Fruit fly (Drosophila melanogaster): ENCODE results near the gene stac.

The stac gene

DNA sequence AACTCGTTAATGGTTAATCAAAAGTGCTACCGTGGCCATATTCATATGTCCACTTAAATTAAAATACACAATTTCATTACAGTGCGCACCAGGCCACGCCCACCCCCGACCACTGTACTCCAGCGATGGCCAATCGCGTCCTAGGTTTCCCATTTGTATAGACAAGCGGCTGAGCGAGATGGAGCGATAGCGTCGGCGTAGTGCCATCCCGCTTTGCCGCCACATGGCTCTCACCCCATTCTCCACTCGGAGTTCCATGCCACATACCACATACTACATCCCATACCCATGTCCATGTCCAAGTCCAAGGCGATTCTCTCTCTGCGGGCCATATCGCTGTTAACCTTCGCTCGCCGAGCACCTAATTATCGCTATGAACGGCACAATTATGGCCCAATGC lies 24.4 kb downstream of the stac start:
- TF ChIP-seq CTCF (optimal IDR thresholded peaks at IDR 0.05) (peak in 1 of 2 experiments; percentile 30), CG8478 (optimal IDR thresholded peaks at IDR 0.05) (no peak)

DNA sequence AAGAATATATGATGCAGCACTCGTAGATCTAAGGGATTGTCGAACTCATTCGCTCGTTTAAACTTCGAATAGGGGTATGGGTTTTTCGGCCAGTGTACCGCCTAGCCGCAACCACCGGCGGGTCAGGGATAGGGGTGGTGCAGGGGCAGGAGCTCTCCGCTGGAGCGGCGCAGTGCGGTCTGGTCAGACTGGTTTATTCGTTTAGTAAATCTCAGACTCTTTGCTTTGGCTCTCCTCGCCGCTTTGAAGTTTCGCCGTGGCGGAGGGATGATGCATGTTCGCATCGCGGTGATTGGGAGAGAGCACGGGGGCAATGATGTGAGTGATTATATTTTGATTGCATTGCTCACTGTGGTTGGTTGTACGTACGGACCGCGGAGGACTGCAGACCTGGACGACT lies 26.3 kb downstream of the stac start, which contains the start of gene fd96Ca:
fd96Ca (plus strand) TSS at position 337 of the 400 bp plus-strand sequence.
- TF ChIP-seq CTCF (optimal IDR thresholded peaks at IDR 0.05), result no peak
- TF ChIP-seq CG8478 (optimal IDR thresholded peaks at IDR 0.05), result no peak

DNA sequence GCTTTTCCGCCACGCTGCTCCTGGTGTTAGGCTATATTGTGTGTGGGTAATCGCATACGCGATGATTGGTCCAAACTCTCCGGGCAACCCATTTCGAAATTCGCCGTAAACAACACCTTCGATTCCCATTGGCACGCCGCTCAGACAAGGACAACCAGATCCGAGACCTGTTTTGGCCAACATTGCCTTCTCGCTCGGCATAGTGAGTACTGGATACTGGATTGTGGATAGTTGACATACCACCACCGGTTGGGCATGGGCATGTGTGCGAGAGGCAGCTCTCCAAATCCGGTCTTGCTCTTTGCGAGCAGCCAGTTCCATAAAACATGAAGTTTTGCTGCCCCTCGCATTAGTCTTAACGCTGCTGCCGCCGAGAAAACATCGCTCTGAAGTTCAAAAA lies 38.6 kb downstream of the stac start, which contains the start of gene fd96Cb:
fd96Cb (plus strand) TSS at position 374 of the 400 bp plus-strand sequence.
- no peak for TF ChIP-seq CG8478 (optimal IDR thresholded peaks at IDR 0.05)
- no peak for TF ChIP-seq CTCF (optimal IDR thresholded peaks at IDR 0.05)

DNA sequence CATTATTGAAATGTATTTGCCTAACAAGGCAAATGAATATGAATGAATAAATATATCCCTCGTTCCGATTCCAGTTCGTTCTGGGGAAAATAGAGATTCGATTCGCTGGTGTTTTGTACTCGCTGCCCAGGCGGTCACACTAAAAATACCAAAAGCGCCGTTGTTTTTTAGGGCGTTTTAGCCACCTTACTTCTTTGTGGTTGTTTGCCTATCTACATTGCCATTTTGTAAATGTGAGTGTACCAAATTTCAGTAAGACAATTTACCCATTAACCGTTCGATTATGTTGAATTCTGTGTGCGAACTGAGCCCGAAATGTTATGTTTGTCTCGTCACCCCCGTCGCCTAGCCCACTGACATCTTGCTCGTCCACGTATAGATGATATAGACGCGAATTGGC lies 41.4 kb downstream of the stac start, which contains the start of the genes CG33095 and CG33096:
CG33095 (plus strand) TSS at position 187 of the 400 bp plus-strand sequence.
CG33096 (plus strand) TSS at position 187 of the 400 bp plus-strand sequence.
- no peak for TF ChIP-seq CG8478 (optimal IDR thresholded peaks at IDR 0.05)
- no peak for TF ChIP-seq CTCF (optimal IDR thresholded peaks at IDR 0.05)

DNA sequence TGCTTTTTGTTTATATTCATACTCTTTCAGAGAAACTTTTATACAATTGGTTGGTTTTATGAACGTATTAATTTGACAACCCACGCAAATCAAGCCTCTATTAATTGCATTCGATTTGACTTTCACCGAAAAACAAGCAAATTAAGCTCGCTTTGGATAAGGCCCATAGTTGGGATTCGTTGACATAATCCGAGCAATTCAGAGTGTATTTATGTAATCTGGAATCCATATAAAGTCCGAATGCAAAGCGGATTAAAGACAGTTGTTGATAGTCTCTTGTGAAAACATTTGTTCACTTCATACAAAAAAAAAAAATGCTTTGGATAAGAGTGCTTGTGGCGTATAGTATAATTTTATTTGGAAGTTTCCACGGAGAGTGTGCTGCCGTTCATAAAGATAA lies 46.2 kb downstream of the stac start, which contains the start of gene CG45095:
CG45095 (plus strand) TSS at position 301 of the 400 bp plus-strand sequence.
- no peak for TF ChIP-seq CG8478 (optimal IDR thresholded peaks at IDR 0.05)
- no peak for TF ChIP-seq CTCF (optimal IDR thresholded peaks at IDR 0.05)

DNA sequence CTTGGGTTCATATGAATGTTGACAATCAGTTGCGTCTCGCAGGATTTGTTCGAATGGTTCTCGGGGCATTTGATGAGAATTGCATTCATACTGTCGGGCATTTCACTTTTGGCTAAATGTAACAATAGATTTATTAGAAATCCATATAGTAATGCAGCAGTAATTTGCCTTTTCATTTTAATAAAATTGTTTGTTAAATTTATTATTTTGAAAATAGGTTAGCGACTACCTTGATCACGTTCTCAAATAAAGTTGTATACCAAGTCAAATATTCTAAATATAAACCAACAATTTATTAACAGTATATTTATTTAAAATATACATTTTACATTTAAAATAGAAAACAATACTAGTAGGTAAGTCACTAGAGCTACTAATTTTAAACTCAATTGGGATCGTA lies 52.8 kb downstream of the stac start, which contains the start of gene CG34027:
CG34027 (minus strand) TSS at position 101 of the 400 bp plus-strand sequence.
- TF ChIP-seq CTCF (optimal IDR thresholded peaks at IDR 0.05), result no peak
- no peak for TF ChIP-seq CG8478 (optimal IDR thresholded peaks at IDR 0.05)

DNA sequence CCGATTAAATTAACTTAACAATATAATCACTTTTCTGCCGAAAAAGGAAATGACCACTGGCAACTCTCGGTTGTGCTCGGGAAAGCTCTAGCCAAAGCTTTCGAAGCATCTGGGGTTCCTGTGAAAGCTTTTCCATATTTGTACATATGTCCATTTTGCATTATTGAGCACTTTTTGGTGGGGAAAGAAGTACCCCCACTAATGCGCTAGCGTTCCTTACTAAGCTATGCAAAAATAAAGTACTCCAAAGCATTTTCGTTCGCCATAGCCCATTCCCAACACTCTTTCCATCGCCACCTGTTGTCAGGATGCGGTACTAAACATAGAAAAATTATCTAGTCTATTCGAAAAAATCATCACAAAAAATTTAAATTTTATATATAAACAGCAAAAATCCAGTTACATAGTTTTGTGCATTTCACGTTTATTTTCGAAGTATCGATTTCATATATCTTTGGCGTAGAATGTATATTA lies 56.4 kb downstream of the stac start, which contains the start of gene Nepl16:
Nepl16 (minus strand) TSS at position 51 of the 474 bp plus-strand sequence.
- TF ChIP-seq CG8478 (optimal IDR thresholded peaks at IDR 0.05) (no peak), CTCF (optimal IDR thresholded peaks at IDR 0.05) (peak; percentile 38 to 68)
